Worm (Caenorhabditis elegans) whole organism, dauer: ENCODE data around the gene F09F7.5.

ENCODE experiments used
- unc-62 ChIP-seq: sonication (generic microtip); optimal IDR thresholded peaks from 2 replicates; lab custom pipeline; 2017; ENCODE audit warnings: missing biosample characterization, missing genetic modification reagents, missing genetic modification characterization

The F09F7.5 gene

ce11 chrIII:5566496-5566895 lies 19.7 kb downstream of the F09F7.5 start:
- TF ChIP-seq unc-62: no peak

ce11 chrIII:5568265-5568664 lies 21.5 kb downstream of the F09F7.5 start:
- no peak for TF ChIP-seq unc-62

ce11 chrIII:5568679-5569078 lies 21.9 kb downstream of the F09F7.5 start, which contains the start of gene nspb-12:
Gene nspb-12, minus strand, starts transcription at chrIII:5568779.
- TF ChIP-seq unc-62: no peak

ce11 chrIII:5570814-5571443 lies 24.1 kb downstream of the F09F7.5 start:
- no peak for TF ChIP-seq unc-62

- TF ChIP-seq unc-62: no peak
Measured at ce11 chrIII:5572806-5573205, 26.0 kb downstream of the F09F7.5 start.

ce11 chrIII:5573694-5574093 lies 26.9 kb downstream of the F09F7.5 start, which contains the start of gene molo-1:
Gene molo-1, plus strand, starts transcription at chrIII:5573994.
- no peak for TF ChIP-seq unc-62

- TF ChIP-seq unc-62: no peak
Measured at ce11 chrIII:5581049-5581448, 34.3 kb downstream of the F09F7.5 start, which contains the start of gene F56D2.5. Gene F56D2.5, minus strand, starts transcription at chrIII:5581419.

ce11 chrIII:5582766-5583165 lies 36.0 kb downstream of the F09F7.5 start, which contains the start of the genes F56D2.8 and uev-2:
Gene F56D2.8, minus strand, starts transcription at chrIII:5582866.
Gene uev-2, plus strand, starts transcription at chrIII:5583125.
- no peak for TF ChIP-seq unc-62

- no peak for TF ChIP-seq unc-62
Measured at ce11 chrIII:5584647-5585046, 37.9 kb downstream of the F09F7.5 start, which contains the start of gene F56D2.3. Gene F56D2.3, plus strand, starts transcription at chrIII:5584947.

ce11 chrIII:5585711-5586110 lies 38.9 kb downstream of the F09F7.5 start:
- TF ChIP-seq unc-62: no peak

- no peak for TF ChIP-seq unc-62
Measured at ce11 chrIII:5586925-5587324, 40.1 kb downstream of the F09F7.5 start, which contains the start of gene F56D2.2. Gene F56D2.2, plus strand, starts transcription at chrIII:5587263.

- TF ChIP-seq unc-62: no peak
Measured at ce11 chrIII:5588746-5589145, 42.0 kb downstream of the F09F7.5 start.

ce11 chrIII:5591668-5592149 lies 44.9 kb downstream of the F09F7.5 start, which contains the start of the genes ddx-15 and ucr-1:
Gene ddx-15, minus strand, starts transcription at chrIII:5591718.
Gene ucr-1, plus strand, starts transcription at chrIII:5592135.
- no peak for TF ChIP-seq unc-62

- no peak for TF ChIP-seq unc-62
Measured at ce11 chrIII:5594350-5594749, 47.6 kb downstream of the F09F7.5 start.

ce11 chrIII:5595445-5595844 lies 48.7 kb downstream of the F09F7.5 start, which contains the start of gene ced-6:
Gene ced-6, plus strand, starts transcription at chrIII:5595771.
- TF ChIP-seq unc-62: no peak

ce11 chrIII:5599958-5600357 lies 53.2 kb downstream of the F09F7.5 start, which contains the start of gene wdr-37:
Gene wdr-37, minus strand, starts transcription at chrIII:5600058.
- no peak for TF ChIP-seq unc-62
